Worm (Caenorhabditis elegans) whole organism, L4/young adult: Measurements from ENCODE around the gene ceh-99.

Experiments
- W03F9.2 ChIP-seq: fragments of 150-350 bp; optimal IDR thresholded peaks from 2 replicates; lab custom pipeline; 2014; ENCODE audit warnings: missing biosample characterization, missing genetic modification characterization
- dao-5 ChIP-seq: sonication (generic microtip); optimal IDR thresholded peaks from 2 replicates; lab custom pipeline; 2016; ENCODE audit warnings: missing genotype, missing genetic modification characterization, moderate library complexity, missing compliant biosample characterization
- him-1 ChIP-seq: sonication (generic microtip); optimal IDR thresholded peaks from 2 replicates; lab custom pipeline; 2016; ENCODE audit warnings: missing genotype, missing genetic modification reagents, missing genetic modification characterization, missing compliant biosample characterization

- no peak for TF ChIP-seq him-1 (tag; lab: Kevin White, UChicago)
- TF ChIP-seq dao-5 (tag; lab: Kevin White, UChicago): no peak
- TF ChIP-seq W03F9.2 (tag; lab: Kevin White, UChicago): no peak
These were observed 50.7 kb downstream of the ceh-99 start, which contains the start of gene Y38E10A.1 for ce11 chrII:12570523-12570922.
